Fruit fly (Drosophila melanogaster) whole organism, prepupa: ENCODE data around the gene Gyc76C.

ENCODE experiments used
- Blimp-1 ChIP-seq: fragments of 200-800 bp; sonication (Bioruptor generic); optimal IDR thresholded peaks from 3 replicates; lab custom pipeline; 2017; ENCODE audit warnings: missing biosample characterization, missing genetic modification characterization, mild to moderate bottlenecking, moderate library complexity, missing genetic modification reagents
- CG10631 ChIP-seq: fragments of 200-800 bp; sonication (Bioruptor generic); optimal IDR thresholded peaks from 2 replicates; lab custom pipeline; 2016; ENCODE audit warnings: missing biosample characterization, missing genetic modification characterization
- CG11294 ChIP-seq: fragments of 200-800 bp; sonication (Bioruptor generic); IDR thresholded peaks from 2 replicates; pipeline ENCODE4 v1.3.6; 2022; ENCODE audit warnings: missing biosample characterization, missing genetic modification characterization
- CG11762 ChIP-seq: fragments of 200-800 bp; sonication (Bioruptor generic); optimal IDR thresholded peaks from 3 replicates; lab custom pipeline; 2016; ENCODE audit warnings: missing biosample characterization, missing genetic modification characterization; ENCODE audit not compliant: insufficient read depth
- CG11902 ChIP-seq: fragments of 200-800 bp; sonication (Bioruptor generic); optimal IDR thresholded peaks from 3 replicates; lab custom pipeline; 2016; ENCODE audit warnings: missing biosample characterization, missing genetic modification characterization
- CG15336 ChIP-seq: fragments of 200-800 bp; sonication (Bioruptor generic); IDR thresholded peaks from 2 replicates; pipeline ENCODE4 v1.3.6; 2022; ENCODE audit warnings: missing biosample characterization, missing genetic modification characterization
- CG1621 ChIP-seq: fragments of 200-800 bp; sonication (Bioruptor generic); optimal IDR thresholded peaks from 3 replicates; lab custom pipeline; 2018; ENCODE audit warnings: missing biosample characterization, mild to moderate bottlenecking, missing genetic modification characterization
- CG3032 ChIP-seq: fragments of 200-800 bp; optimal IDR thresholded peaks from 2 replicates; lab custom pipeline; 2019; ENCODE audit warnings: missing biosample characterization, mild to moderate bottlenecking, missing genetic modification characterization, moderate library complexity
- CG32006 ChIP-seq: fragments of 200-800 bp; sonication (Bioruptor generic); optimal IDR thresholded peaks from 3 replicates; lab custom pipeline; 2017; ENCODE audit warnings: missing biosample characterization, mild to moderate bottlenecking, missing genetic modification characterization
- CG34406 ChIP-seq: fragments of 200-800 bp; sonication (Bioruptor generic); optimal IDR thresholded peaks from 3 replicates; lab custom pipeline; 2016; ENCODE audit warnings: missing biosample characterization, missing genetic modification characterization
- CG3919 ChIP-seq: fragments of 200-800 bp; sonication (Bioruptor generic); optimal IDR thresholded peaks from 3 replicates; lab custom pipeline; 2016; ENCODE audit warnings: missing biosample characterization, missing genetic modification characterization
- CG4318 ChIP-seq: fragments of 200-800 bp; sonication (Bioruptor generic); optimal IDR thresholded peaks from 3 replicates; lab custom pipeline; 2017; ENCODE audit warnings: missing biosample characterization, mild to moderate bottlenecking, missing genetic modification characterization
- CG6163 ChIP-seq: fragments of 200-800 bp; sonication (Bioruptor generic); IDR thresholded peaks from 3 replicates; pipeline ENCODE4 v1.3.6; 2022; ENCODE audit warnings: missing biosample characterization, missing genetic modification characterization
- CG6276 ChIP-seq: fragments of 200-800 bp; sonication (Bioruptor generic); optimal IDR thresholded peaks from 2 replicates; lab custom pipeline; 2017; ENCODE audit warnings: missing biosample characterization, mild to moderate bottlenecking, missing genetic modification characterization
- CG6792 ChIP-seq: fragments of 200-800 bp; sonication (Bioruptor generic); optimal IDR thresholded peaks from 3 replicates; lab custom pipeline; 2016; ENCODE audit warnings: missing biosample characterization, missing genetic modification characterization
- CG6808 ChIP-seq: fragments of 200-800 bp; sonication (Bioruptor generic); optimal IDR thresholded peaks from 3 replicates; lab custom pipeline; 2017; ENCODE audit warnings: missing biosample characterization, missing genetic modification characterization, mild to moderate bottlenecking, moderate library complexity, missing genetic modification reagents
- CG6854 ChIP-seq: fragments of 200-800 bp; sonication (Bioruptor generic); optimal IDR thresholded peaks from 2 replicates; lab custom pipeline; 2017; ENCODE audit warnings: missing biosample characterization, mild to moderate bottlenecking, missing genetic modification characterization
- CG7368 ChIP-seq: fragments of 200-800 bp; sonication (Bioruptor generic); optimal IDR thresholded peaks from 3 replicates; lab custom pipeline; 2016; ENCODE audit warnings: missing biosample characterization, missing genetic modification characterization
- CG8319 ChIP-seq: fragments of 200-800 bp; sonication (Bioruptor generic); optimal IDR thresholded peaks from 3 replicates; lab custom pipeline; 2016; ENCODE audit warnings: missing biosample characterization, missing genetic modification characterization
- CG8632 ChIP-seq: fragments of 200-800 bp; sonication (Bioruptor generic); optimal IDR thresholded peaks from 3 replicates; lab custom pipeline; 2016; ENCODE audit warnings: missing biosample characterization, missing genetic modification characterization
- CG9139 ChIP-seq: fragments of 200-800 bp; sonication (Bioruptor generic); optimal IDR thresholded peaks from 3 replicates; lab custom pipeline; 2017; ENCODE audit warnings: missing biosample characterization, mild to moderate bottlenecking, missing genetic modification characterization
- Eip75B ChIP-seq: fragments of 200-800 bp; sonication (Bioruptor generic); optimal IDR thresholded peaks from 3 replicates; lab custom pipeline; 2016; ENCODE audit warnings: missing biosample characterization, missing genetic modification characterization
- Eip78C ChIP-seq: fragments of 200-800 bp; sonication (Bioruptor generic); peaks from one replicate; lab custom pipeline; 2016; ENCODE audit warnings: missing biosample characterization, missing genetic modification characterization
- Eip93F ChIP-seq: fragments of 200-800 bp; sonication (Bioruptor generic); optimal IDR thresholded peaks from 2 replicates; lab custom pipeline; 2016; ENCODE audit warnings: missing biosample characterization, mild to moderate bottlenecking, missing genetic modification characterization
- Ets21C ChIP-seq: fragments of 200-800 bp; sonication (Bioruptor generic); optimal IDR thresholded peaks from 3 replicates; lab custom pipeline; 2016; ENCODE audit warnings: missing biosample characterization, missing genetic modification characterization
- Ets96B ChIP-seq: fragments of 200-800 bp; optimal IDR thresholded peaks from 2 replicates; lab custom pipeline; 2019; ENCODE audit warnings: missing biosample characterization, mild to moderate bottlenecking, missing genetic modification characterization, moderate library complexity
- Hr38 ChIP-seq: sonication (Bioruptor generic); optimal IDR thresholded peaks from 2 replicates; lab custom pipeline; 2016; ENCODE audit warnings: missing biosample characterization, missing genetic modification characterization
- Hr39 ChIP-seq: fragments of 200-800 bp; sonication (Bioruptor generic); optimal IDR thresholded peaks from 2 replicates; lab custom pipeline; 2016; ENCODE audit warnings: missing biosample characterization, missing genetic modification characterization
- Hr4 ChIP-seq: fragments of 200-800 bp; sonication (Bioruptor generic); optimal IDR thresholded peaks from 3 replicates; lab custom pipeline; 2016; ENCODE audit warnings: missing biosample characterization, missing genetic modification characterization
- Lpt ChIP-seq: fragments of 200-800 bp; sonication (Bioruptor generic); optimal IDR thresholded peaks from 3 replicates; lab custom pipeline; 2016; ENCODE audit warnings: missing biosample characterization, missing genetic modification characterization
- OdsH ChIP-seq: fragments of 200-800 bp; sonication (Bioruptor generic); optimal IDR thresholded peaks from 3 replicates; lab custom pipeline; 2016; ENCODE audit warnings: missing biosample characterization, missing genetic modification characterization
- Sox102F ChIP-seq: fragments of 200-800 bp; sonication (Bioruptor generic); optimal IDR thresholded peaks from 2 replicates; lab custom pipeline; 2016; ENCODE audit warnings: missing biosample characterization, mild to moderate bottlenecking, missing genetic modification characterization
- Sox14 ChIP-seq: fragments of 200-800 bp; sonication (Bioruptor generic); optimal IDR thresholded peaks from 3 replicates; lab custom pipeline; 2016; ENCODE audit warnings: missing biosample characterization, missing genetic modification characterization
- cyc ChIP-seq: fragments of 200-800 bp; sonication (Bioruptor generic); optimal IDR thresholded peaks from 3 replicates; lab custom pipeline; 2016; ENCODE audit warnings: missing biosample characterization, missing genetic modification characterization
- dac ChIP-seq: fragments of 200-800 bp; sonication (Bioruptor generic); optimal IDR thresholded peaks from 2 replicates; lab custom pipeline; 2017; ENCODE audit warnings: missing biosample characterization, mild to moderate bottlenecking, missing genetic modification characterization
- dsx ChIP-seq: fragments of 200-800 bp; optimal IDR thresholded peaks from 3 replicates; lab custom pipeline; 2019; ENCODE audit warnings: missing biosample characterization, mild to moderate bottlenecking, missing genetic modification characterization, moderate library complexity; ENCODE audit not compliant: poor library complexity, severe bottlenecking
- eg ChIP-seq: fragments of 200-800 bp; sonication (Bioruptor generic); IDR thresholded peaks from 3 replicates; pipeline ENCODE4 v1.3.6; 2022; ENCODE audit warnings: missing biosample characterization, missing genetic modification characterization
- esn ChIP-seq: fragments of 200-800 bp; sonication (Bioruptor generic); optimal IDR thresholded peaks from 2 replicates; lab custom pipeline; 2016; ENCODE audit warnings: missing biosample characterization, mild to moderate bottlenecking, missing genetic modification characterization, moderate library complexity
- lz ChIP-seq: fragments of 200-800 bp; sonication (Bioruptor generic); optimal IDR thresholded peaks from 3 replicates; lab custom pipeline; 2016; ENCODE audit warnings: missing biosample characterization, missing genetic modification characterization
- pdm3 ChIP-seq: fragments of 200-800 bp; sonication (Bioruptor generic); optimal IDR thresholded peaks from 3 replicates; lab custom pipeline; 2016; ENCODE audit warnings: missing biosample characterization, missing genetic modification characterization
- salr ChIP-seq, 2 experiments: fragments of 200-800 bp; sonication (Bioruptor generic); optimal IDR thresholded peaks; 3 replicates each; lab custom pipeline; 2016 to 2018; ENCODE audit warnings: missing biosample characterization in 2 of 2, missing genetic modification characterization in 2 of 2, mild to moderate bottlenecking in 1 of 2
- spab ChIP-seq: fragments of 200-800 bp; sonication (Bioruptor generic); optimal IDR thresholded peaks from 2 replicates; lab custom pipeline; 2017; ENCODE audit warnings: missing biosample characterization, mild to moderate bottlenecking, missing genetic modification characterization, missing genetic modification reagents
- ss ChIP-seq, 2 experiments: fragments of 200-800 bp; sonication (Bioruptor generic); optimal IDR thresholded peaks; 2 replicates in 1 of 2; 3 replicates in 1 of 2; lab custom pipeline; 2017 to 2018; ENCODE audit warnings: mild to moderate bottlenecking in 2 of 2, missing biosample characterization in 2 of 2, missing genetic modification characterization in 2 of 2, moderate library complexity in 1 of 2
- svp ChIP-seq: fragments of 200-800 bp; sonication (Bioruptor generic); peaks from one replicate; lab custom pipeline; 2016; ENCODE audit warnings: missing biosample characterization, missing genetic modification characterization
- topi ChIP-seq: fragments of 200-800 bp; sonication (Bioruptor generic); optimal IDR thresholded peaks from 3 replicates; lab custom pipeline; 2016; ENCODE audit warnings: missing biosample characterization, missing genetic modification characterization
- vri ChIP-seq: fragments of 200-800 bp; sonication (Bioruptor generic); optimal IDR thresholded peaks from 3 replicates; lab custom pipeline; 2016; ENCODE audit warnings: missing biosample characterization, mild to moderate bottlenecking, missing genetic modification characterization

Gene Gyc76C

dm6 chr3L:19833227-19833626, 39.9 kb upstream of the Gyc76C start (continued):
- peak; percentile 58 for TF ChIP-seq CG6854

- TF ChIP-seq CG7368 (GFP tag; lab: Kevin White, UChicago) (peak; percentile 73), spab (GFP tag; lab: Kevin White, UChicago) (no peak)
Measured at dm6 chr3L:19818701-19819100, 25.3 kb upstream of the Gyc76C start.

dm6 chr3L:19817807-19818531, 24.6 kb upstream of the Gyc76C start, which contains the start of the genes Fibp and Deaf1:
Gene Fibp, minus strand, starts transcription at chr3L:19817967.
Gene Deaf1, plus strand, starts transcription at chr3L:19818174.
- peak; percentile 66 for TF ChIP-seq CG8632
- peak; percentile 9 for TF ChIP-seq Hr38 (GFP tag; lab: Kevin White, UChicago)
- TF ChIP-seq vri: no peak
- TF ChIP-seq CG15336 (GFP tag; lab: Robert Waterston, UW): 0 out of 2 replicates have a peak, but pooled peaks have one; percentile 10
- TF ChIP-seq CG3032 (tag; lab: Kevin White, UChicago): peak; percentile 77
- peak; percentile 21 for TF ChIP-seq dac
- TF ChIP-seq eg (GFP tag; lab: Robert Waterston, UW): peak; percentile 43; the same call in 2 of the 3 replicates
- TF ChIP-seq CG7368 (GFP tag; lab: Kevin White, UChicago): peak; percentile 56
- peak; percentile 47 for TF ChIP-seq Lpt (GFP tag; lab: Kevin White, UChicago)
- no peak for TF ChIP-seq CG32006
- TF ChIP-seq Blimp-1: no peak
- TF ChIP-seq Hr39 (GFP tag; lab: Kevin White, UChicago): peak; percentile 88
- TF ChIP-seq ss (GFP tag; optimal IDR thresholded peaks at IDR 0.05; lab: Kevin White, UChicago): peak in 1 of 2 experiments; percentile 9
- TF ChIP-seq CG10631 (GFP tag; lab: Kevin White, UChicago): peak; percentile 84
- no peak for TF ChIP-seq spab (GFP tag; lab: Kevin White, UChicago)
- peak; percentile 79 for TF ChIP-seq Hr4 (GFP tag; lab: Kevin White, UChicago)
- no peak for TF ChIP-seq CG6276 (GFP tag; lab: Kevin White, UChicago)
- no peak for TF ChIP-seq svp (GFP tag; lab: Kevin White, UChicago)
- peak; percentile 70 for TF ChIP-seq CG11902 (GFP tag; lab: Kevin White, UChicago)
- TF ChIP-seq esn (GFP tag; lab: Kevin White, UChicago): peak; percentile 86
- TF ChIP-seq pdm3: peak; percentile 81
- TF ChIP-seq dsx (GFP tag; lab: Kevin White, UChicago): peak; percentile 37
- TF ChIP-seq OdsH: no peak
- peak; percentile 40; the same call in 1 of the 3 replicates for TF ChIP-seq CG6163
- peak; percentile 84 for TF ChIP-seq Ets21C (GFP tag; lab: Kevin White, UChicago)
- no peak for TF ChIP-seq CG6808 (GFP tag; lab: Kevin White, UChicago)
- peak; percentile 65 for TF ChIP-seq CG34406 (GFP tag; lab: Kevin White, UChicago)
- TF ChIP-seq Ets96B (tag; lab: Kevin White, UChicago): peak; percentile 64
- TF ChIP-seq lz (GFP tag; lab: Kevin White, UChicago): peak; percentile 87
- TF ChIP-seq CG11762 (GFP tag; lab: Kevin White, UChicago): peak; percentile 64
- no peak; the same call in 1 of the 2 replicates for TF ChIP-seq CG11294
- TF ChIP-seq Sox102F: no peak
- peak; percentile 79 for TF ChIP-seq Sox14
- TF ChIP-seq Eip75B (GFP tag; lab: Kevin White, UChicago): peak; percentile 71
- no peak for TF ChIP-seq CG8319 (GFP tag; lab: Kevin White, UChicago)
- no peak for TF ChIP-seq Eip93F
- TF ChIP-seq cyc (GFP tag; lab: Kevin White, UChicago): peak; percentile 94
- peak; percentile 72 for TF ChIP-seq CG3919 (GFP tag; lab: Kevin White, UChicago)
- peak; percentile 63 for TF ChIP-seq CG6792 (GFP tag; lab: Kevin White, UChicago)
- peak in 1 of 2 experiments; percentile 4 for TF ChIP-seq salr (GFP tag; optimal IDR thresholded peaks at IDR 0.05; lab: Kevin White, UChicago)
- peak; percentile 77 for TF ChIP-seq topi
- TF ChIP-seq CG9139: no peak
- TF ChIP-seq CG4318 (GFP tag; lab: Kevin White, UChicago): peak; percentile 61
- TF ChIP-seq Eip78C (GFP tag; lab: Kevin White, UChicago): peak; percentile 91
- peak; percentile 18 for TF ChIP-seq CG1621
